Worm (Caenorhabditis elegans) whole organism, late embryonic: ENCODE data around the gene Y82E9BR.6.

Experiments
- C08G9.2 ChIP-seq: sonication (generic microtip); optimal IDR thresholded peaks from 2 replicates; lab custom pipeline; 2016; ENCODE audit warnings: mild to moderate bottlenecking, missing genetic modification characterization, moderate library complexity, missing compliant biosample characterization
- C38D4.7 ChIP-seq: fragments of 200-800 bp; sonication (Bioruptor generic); optimal IDR thresholded peaks from 2 replicates; lab custom pipeline; 2018; ENCODE audit warnings: mild to moderate bottlenecking, missing genetic modification characterization, moderate library complexity, missing compliant biosample characterization
- K09A11.1 ChIP-seq: sonication (generic microtip); optimal IDR thresholded peaks from 2 replicates; lab custom pipeline; 2017; ENCODE audit warnings: antibody characterized with exemption, mild to moderate bottlenecking, missing genetic modification characterization, missing compliant biosample characterization; ENCODE audit not compliant: insufficient read depth
- T23F11.4 ChIP-seq: fragments of 200-800 bp; sonication (Bioruptor generic); optimal IDR thresholded peaks from 2 replicates; lab custom pipeline; 2018; ENCODE audit warnings: mild to moderate bottlenecking, missing genetic modification characterization, missing compliant biosample characterization
- ceh-19 ChIP-seq: fragments of 200-800 bp; sonication (Bioruptor generic); optimal IDR thresholded peaks from 2 replicates; lab custom pipeline; 2018; ENCODE audit warnings: mild to moderate bottlenecking, missing genetic modification characterization, missing compliant biosample characterization
- ceh-22 ChIP-seq: sonication (generic microtip); optimal IDR thresholded peaks from 2 replicates; lab custom pipeline; 2017; ENCODE audit warnings: missing biosample characterization, missing genetic modification characterization
- che-1 ChIP-seq: sonication (generic microtip); optimal IDR thresholded peaks from 2 replicates; lab custom pipeline; 2016; ENCODE audit warnings: mild to moderate bottlenecking, missing genetic modification characterization, missing compliant biosample characterization
- dmd-4 ChIP-seq: sonication (generic microtip); optimal IDR thresholded peaks from 2 replicates; lab custom pipeline; 2016; ENCODE audit warnings: borderline replicate concordance, missing genetic modification characterization, missing compliant biosample characterization
- dve-1 ChIP-seq: sonication (generic microtip); optimal IDR thresholded peaks from 2 replicates; lab custom pipeline; 2017; ENCODE audit warnings: antibody characterized with exemption, mild to moderate bottlenecking, missing genetic modification characterization, missing compliant biosample characterization
- elt-2 ChIP-seq: sonication (generic microtip); optimal IDR thresholded peaks from 2 replicates; lab custom pipeline; 2016; ENCODE audit warnings: missing genetic modification reagents, missing genetic modification characterization, missing compliant biosample characterization
- ets-4 ChIP-seq: sonication (generic microtip); optimal IDR thresholded peaks from 2 replicates; lab custom pipeline; 2016; ENCODE audit warnings: missing genetic modification characterization, missing compliant biosample characterization
- eyg-1 ChIP-seq: sonication (generic microtip); optimal IDR thresholded peaks from 2 replicates; lab custom pipeline; 2016; ENCODE audit warnings: missing genotype, missing genetic modification characterization, missing compliant biosample characterization
- fkh-10 ChIP-seq: fragments of 150-350 bp; optimal IDR thresholded peaks from 2 replicates; lab custom pipeline; 2014; ENCODE audit warnings: missing biosample characterization, missing genetic modification reagents, missing genetic modification characterization
- hlh-15 ChIP-seq: sonication (generic microtip); optimal IDR thresholded peaks from 2 replicates; lab custom pipeline; 2016; ENCODE audit warnings: missing genetic modification characterization, missing compliant biosample characterization
- lim-6 ChIP-seq: sonication (generic microtip); optimal IDR thresholded peaks from 2 replicates; lab custom pipeline; 2016; ENCODE audit warnings: missing genetic modification characterization, missing compliant biosample characterization
- madf-2 ChIP-seq: sonication (generic microtip); optimal IDR thresholded peaks from 2 replicates; lab custom pipeline; 2017; ENCODE audit warnings: missing genetic modification characterization, missing compliant biosample characterization
- nhr-11 ChIP-seq: fragments of 150-350 bp; optimal IDR thresholded peaks from 2 replicates; lab custom pipeline; 2014; ENCODE audit warnings: missing biosample characterization, missing genetic modification characterization
- npax-4 ChIP-seq: sonication (generic microtip); optimal IDR thresholded peaks from 2 replicates; lab custom pipeline; 2016; ENCODE audit warnings: missing genetic modification characterization, missing compliant biosample characterization
- odd-2 ChIP-seq: sonication (generic microtip); optimal IDR thresholded peaks from 2 replicates; lab custom pipeline; 2017; ENCODE audit warnings: antibody characterized with exemption, mild to moderate bottlenecking, missing genetic modification characterization, missing compliant biosample characterization
- pax-1 ChIP-seq: fragments of 150-350 bp; optimal IDR thresholded peaks from 2 replicates; lab custom pipeline; 2014; ENCODE audit warnings: missing biosample characterization, missing genetic modification characterization
- pha-2 ChIP-seq: sonication (generic microtip); optimal IDR thresholded peaks from 2 replicates; lab custom pipeline; 2017; ENCODE audit warnings: mild to moderate bottlenecking, missing genetic modification characterization, missing compliant biosample characterization
- ref-2 ChIP-seq: sonication (generic microtip); optimal IDR thresholded peaks from 2 replicates; lab custom pipeline; 2016; ENCODE audit warnings: missing genetic modification characterization, missing compliant biosample characterization
- sdc-2 ChIP-seq: sonication (generic microtip); optimal IDR thresholded peaks from 2 replicates; lab custom pipeline; 2016; ENCODE audit warnings: missing genotype, missing genetic modification characterization, missing compliant biosample characterization
- sox-2 ChIP-seq: fragments of 200-800 bp; sonication (Bioruptor generic); IDR thresholded peaks from 2 replicates; pipeline ENCODE4 v1.3.6; 2022; ENCODE audit warnings: missing genetic modification reagents, missing genetic modification characterization, missing compliant biosample characterization
- syd-9 ChIP-seq: sonication (generic microtip); optimal IDR thresholded peaks from 2 replicates; lab custom pipeline; 2016; ENCODE audit warnings: mild to moderate bottlenecking, missing genetic modification characterization, moderate library complexity, missing compliant biosample characterization
- unc-42 ChIP-seq: sonication (generic microtip); optimal IDR thresholded peaks from 2 replicates; lab custom pipeline; 2016; ENCODE audit warnings: missing genotype, missing genetic modification characterization, missing compliant biosample characterization

Gene Y82E9BR.6

DNA sequence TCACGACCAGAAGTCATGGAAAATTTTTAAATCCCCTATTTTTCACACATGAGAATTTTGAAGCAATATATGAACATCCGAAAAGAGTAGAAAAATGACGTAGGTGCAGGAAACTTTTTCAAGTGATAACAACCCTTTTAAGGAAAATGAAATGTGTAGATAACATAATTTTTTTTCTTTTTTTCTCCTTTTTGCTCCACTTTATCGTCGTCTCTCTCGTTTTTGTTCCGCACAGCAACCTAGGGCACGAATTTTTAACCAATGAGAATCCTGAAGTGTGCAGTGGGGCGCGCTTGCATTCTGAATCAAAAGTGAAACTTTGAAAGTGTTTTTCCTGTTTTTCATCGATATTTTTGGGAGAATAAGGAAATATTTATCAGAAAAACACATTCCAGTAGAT, 11.7 kb downstream of the Y82E9BR.6 start:
- TF ChIP-seq lim-6 (no peak), elt-2 (tag; lab: Kevin White, UChicago) (peak; percentile 65)

- no peak for TF ChIP-seq npax-4 (tag; lab: Kevin White, UChicago)
- TF ChIP-seq, all 69 proteins: peak for 0
These were observed 14.3 kb downstream of the Y82E9BR.6 start for ce11 chrIII:1395355-1395754.

DNA sequence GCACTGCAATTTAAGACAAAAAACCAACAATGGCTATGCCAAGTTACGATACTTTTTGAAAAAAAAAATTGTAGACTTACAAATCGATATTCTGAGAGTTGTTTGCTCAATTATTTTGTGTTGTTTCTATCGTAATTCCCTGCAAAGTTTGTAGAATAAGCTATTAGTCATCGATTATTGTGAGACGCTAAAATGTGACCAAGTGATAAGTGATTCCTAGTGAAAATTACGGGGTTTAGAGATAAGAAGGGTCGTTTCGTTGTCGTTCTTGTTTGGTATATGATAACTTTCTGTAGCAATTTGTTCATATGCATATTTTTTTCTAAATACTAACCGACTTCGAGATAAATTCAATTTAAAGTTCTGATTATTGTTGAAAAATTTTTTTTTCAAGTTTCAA, 17.2 kb downstream of the Y82E9BR.6 start:
- TF ChIP-seq K09A11.1 (tag; lab: Kevin White, UChicago) (no peak), elt-2 (tag; lab: Kevin White, UChicago) (peak; percentile 63)
- TF ChIP-seq, all 69 proteins: peak for 1

DNA sequence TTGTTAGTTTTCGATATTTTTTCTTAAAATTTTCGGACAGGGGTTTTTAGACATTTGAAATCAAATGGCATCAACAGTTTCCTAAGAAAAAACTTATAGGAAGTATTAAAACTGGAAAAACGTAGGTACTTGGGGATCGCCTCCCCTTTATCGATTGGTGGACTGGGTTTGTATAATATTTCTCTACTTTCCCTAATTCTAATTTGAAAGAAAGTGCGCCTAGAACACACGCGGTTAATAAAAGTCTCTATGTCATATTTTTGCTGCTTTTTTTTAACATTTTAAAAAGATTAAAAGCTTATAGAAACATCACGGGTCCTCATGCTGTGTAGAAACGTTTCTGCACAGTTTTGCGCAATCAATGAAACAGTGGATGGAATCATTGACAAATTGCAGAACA, 18.6 kb downstream of the Y82E9BR.6 start, which contains the start of gene pals-16:
pals-16 (plus strand) TSS at position 301 of the 400 bp plus-strand sequence.
- TF ChIP-seq sdc-2 (tag; lab: Kevin White, UChicago) (no peak), ceh-19 (GFP tag; lab: Kevin White, UChicago) (no peak), ets-4 (tag; lab: Kevin White, UChicago) (no peak), ref-2 (no peak), odd-2 (tag; lab: Kevin White, UChicago) (no peak), C38D4.7 (GFP tag; lab: Kevin White, UChicago) (no peak), fkh-10 (no peak)

DNA sequence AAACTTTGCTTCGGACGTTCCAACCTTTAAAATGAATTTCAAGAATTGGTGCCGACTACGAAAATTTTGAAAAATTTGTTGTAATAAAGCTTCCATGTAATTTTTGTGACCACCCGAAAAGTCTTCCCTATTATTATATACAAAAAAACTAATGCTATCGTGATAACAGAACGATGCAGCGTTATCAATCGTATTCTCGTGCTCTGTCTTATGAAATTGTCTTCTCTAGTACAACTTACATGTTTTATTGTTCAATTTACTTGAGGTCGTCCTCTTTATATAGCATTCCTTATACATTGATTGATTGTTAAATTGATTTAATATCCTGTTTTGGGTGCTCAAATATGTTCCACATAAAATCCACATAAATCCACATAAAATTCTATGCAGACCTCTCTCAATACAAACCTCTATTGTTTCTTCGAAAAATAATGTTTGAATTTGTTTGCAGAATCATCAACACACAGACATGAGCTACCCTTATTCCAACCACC, 20.5 kb downstream of the Y82E9BR.6 start, which contains the start of gene pals-19:
pals-19 (plus strand) TSS at position 444 of the 494 bp plus-strand sequence.
- TF ChIP-seq pax-1 (tag; lab: Kevin White, UChicago), result no peak

DNA sequence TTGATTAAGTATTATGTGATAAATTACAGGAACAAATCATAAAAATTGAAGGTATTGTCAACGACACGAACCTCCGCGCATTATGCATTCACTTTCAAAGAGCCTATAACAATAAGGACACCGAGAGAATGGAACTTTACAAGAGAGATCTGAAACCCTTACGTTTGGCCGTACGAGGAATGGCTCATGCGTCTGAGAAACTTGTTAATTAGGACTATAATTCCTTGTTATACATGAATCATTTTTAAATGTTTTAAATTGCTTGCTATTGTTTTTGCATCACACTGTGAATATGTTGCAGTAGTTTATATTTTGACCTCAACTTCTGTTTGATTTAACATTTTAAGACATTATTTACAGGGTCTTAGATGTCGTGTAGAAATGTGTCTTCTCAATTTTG, 22.1 kb downstream of the Y82E9BR.6 start, which contains the start of gene pals-18:
pals-18 (plus strand) TSS at position 301 of the 400 bp plus-strand sequence.
- TF ChIP-seq ceh-22, result no peak
- no peak for TF ChIP-seq dve-1 (tag; lab: Kevin White, UChicago)
- no peak for TF ChIP-seq eyg-1 (tag; lab: Kevin White, UChicago)
- TF ChIP-seq ref-2, result no peak
- no peak for TF ChIP-seq T23F11.4 (GFP tag; lab: Kevin White, UChicago)
- TF ChIP-seq odd-2 (tag; lab: Kevin White, UChicago), result no peak
- TF ChIP-seq unc-42, result no peak
- TF ChIP-seq madf-2, result no peak
- no peak for TF ChIP-seq hlh-15 (tag; lab: Kevin White, UChicago)
- no peak for TF ChIP-seq sdc-2 (tag; lab: Kevin White, UChicago)
- TF ChIP-seq C08G9.2 (tag; lab: Kevin White, UChicago), result no peak
- no peak for TF ChIP-seq dmd-4 (tag; lab: Kevin White, UChicago)
- TF ChIP-seq che-1 (tag; lab: Kevin White, UChicago), result no peak
- TF ChIP-seq sox-2 (GFP tag; lab: Robert Waterston, UW), result no peak
- TF ChIP-seq pax-1 (tag; lab: Kevin White, UChicago), result no peak
- no peak for TF ChIP-seq syd-9 (tag; lab: Kevin White, UChicago)
- TF ChIP-seq nhr-11, result no peak
- no peak for TF ChIP-seq ets-4 (tag; lab: Kevin White, UChicago)

ce11 chrIII:1409139-1409538, 28.1 kb downstream of the Y82E9BR.6 start, which contains the start of gene Y82E9BR.22:
TSS of gene Y82E9BR.22 (minus strand) at chrIII:1409239.
- TF ChIP-seq pha-2 (tag; lab: Kevin White, UChicago), result no peak
- TF ChIP-seq odd-2 (tag; lab: Kevin White, UChicago), result no peak
